Worm (Caenorhabditis elegans) whole organism, L3 larva: ENCODE results near the gene ZK666.11.
A peak's percentile ranks its signal among the peaks of the same experiment; 100 is the strongest.

Source experiments
- R02D3.7 ChIP-seq: fragments of 150-350 bp; optimal IDR thresholded peaks from 2 replicates; lab custom pipeline; 2014; ENCODE audit warnings: missing biosample characterization, missing genetic modification characterization
- ZK546.5 ChIP-seq: sonication (generic microtip); optimal IDR thresholded peaks from 2 replicates; lab custom pipeline; 2017; ENCODE audit warnings: missing biosample characterization, missing genetic modification characterization
- ama-1 ChIP-seq: fragments of 150-350 bp; optimal IDR thresholded peaks from 2 replicates; lab custom pipeline; 2018
- ceh-16 ChIP-seq: sonication (generic microtip); optimal IDR thresholded peaks from 2 replicates; lab custom pipeline; 2017; ENCODE audit warnings: missing biosample characterization, missing genetic modification characterization
- daf-12 ChIP-seq: fragments of 150-350 bp; optimal IDR thresholded peaks from 2 replicates; lab custom pipeline; 2014; ENCODE audit warnings: missing biosample characterization, missing genetic modification reagents, missing genetic modification characterization
- elt-2 ChIP-seq: sonication (generic microtip); optimal IDR thresholded peaks from 2 replicates; lab custom pipeline; 2016; ENCODE audit warnings: missing genetic modification reagents, mild to moderate bottlenecking, missing genetic modification characterization, missing compliant biosample characterization
- elt-3 ChIP-seq, 3 experiments: fragments of 150-350 bp in 1 of 3; sonication (generic microtip) in 2 of 3; optimal IDR thresholded peaks; 2 replicates in 2 of 3; 4 replicates in 1 of 3; lab custom pipeline; 2014 to 2017; ENCODE audit warnings: missing biosample characterization in 3 of 3, missing genetic modification characterization in 3 of 3
- eor-1 ChIP-seq, 2 experiments: fragments of 150-350 bp; optimal IDR thresholded peaks; 2 replicates each; lab custom pipeline; 2014 to 2018; ENCODE audit warnings: missing biosample characterization in 2 of 2, missing genetic modification characterization in 2 of 2
- fkh-10 ChIP-seq: sonication (generic microtip); optimal IDR thresholded peaks from 2 replicates; lab custom pipeline; 2017; ENCODE audit warnings: missing biosample characterization, missing genetic modification reagents, missing genetic modification characterization
- fkh-2 ChIP-seq: fragments of 150-350 bp; optimal IDR thresholded peaks from 2 replicates; lab custom pipeline; 2014; ENCODE audit warnings: missing biosample characterization, missing genetic modification reagents, missing genetic modification characterization
- fos-1 ChIP-seq: fragments of 150-350 bp; optimal IDR thresholded peaks from 2 replicates; lab custom pipeline; 2014; ENCODE audit warnings: missing biosample characterization, missing genetic modification characterization
- hmg-11 ChIP-seq: sonication (generic microtip); optimal IDR thresholded peaks from 2 replicates; lab custom pipeline; 2016; ENCODE audit warnings: missing genetic modification characterization, missing compliant biosample characterization
- jun-1 ChIP-seq: fragments of 150-350 bp; optimal IDR thresholded peaks from 2 replicates; lab custom pipeline; 2014; ENCODE audit warnings: missing biosample characterization, missing genetic modification reagents, missing genetic modification characterization
- lin-15B ChIP-seq: fragments of 150-350 bp; optimal IDR thresholded peaks from 2 replicates; lab custom pipeline; 2014; ENCODE audit warnings: missing biosample characterization, missing genetic modification characterization
- lin-39 ChIP-seq: fragments of 150-350 bp; optimal IDR thresholded peaks from 2 replicates; lab custom pipeline; 2018; ENCODE audit warnings: missing biosample characterization, missing genetic modification reagents, missing genetic modification characterization
- lsy-12 ChIP-seq: sonication (generic microtip); optimal IDR thresholded peaks from 2 replicates; lab custom pipeline; 2016; ENCODE audit warnings: mild to moderate bottlenecking, missing genetic modification characterization, missing compliant biosample characterization
- mdl-1 ChIP-seq: fragments of 150-350 bp; optimal IDR thresholded peaks from 2 replicates; lab custom pipeline; 2014; ENCODE audit warnings: missing biosample characterization, missing genetic modification characterization
- nfya-1 ChIP-seq: sonication (generic microtip); optimal IDR thresholded peaks from 2 replicates; lab custom pipeline; 2017; ENCODE audit warnings: missing genetic modification characterization, mild to moderate bottlenecking, missing compliant biosample characterization, antibody characterized with exemption, moderate library complexity; ENCODE audit not compliant: insufficient read depth
- nhr-11 ChIP-seq: fragments of 150-350 bp; optimal IDR thresholded peaks from 2 replicates; lab custom pipeline; 2014; ENCODE audit warnings: missing biosample characterization, missing genetic modification characterization
- nhr-23 ChIP-seq: fragments of 150-350 bp; optimal IDR thresholded peaks from 2 replicates; lab custom pipeline; 2014; ENCODE audit warnings: missing biosample characterization, missing genetic modification reagents, missing genetic modification characterization
- nhr-237 ChIP-seq: fragments of 150-350 bp; optimal IDR thresholded peaks from 2 replicates; lab custom pipeline; 2014; ENCODE audit warnings: missing biosample characterization, missing genetic modification characterization
- nhr-43 ChIP-seq: sonication (generic microtip); optimal IDR thresholded peaks from 2 replicates; lab custom pipeline; 2016; ENCODE audit warnings: mild to moderate bottlenecking, missing genetic modification characterization, missing compliant biosample characterization; ENCODE audit not compliant: poor library complexity, severe bottlenecking
- nhr-67 ChIP-seq: fragments of 150-350 bp; optimal IDR thresholded peaks from 2 replicates; lab custom pipeline; 2014; ENCODE audit warnings: missing biosample characterization, missing genetic modification characterization
- nhr-76 ChIP-seq: fragments of 150-350 bp; sonication (generic microtip); optimal IDR thresholded peaks from 5 replicates; lab custom pipeline; 2014; ENCODE audit warnings: missing biosample characterization, missing genetic modification characterization
- nhr-77 ChIP-seq: fragments of 150-350 bp; optimal IDR thresholded peaks from 2 replicates; lab custom pipeline; 2014; ENCODE audit warnings: missing biosample characterization, missing genetic modification characterization
- pha-4 ChIP-seq: fragments of 150-350 bp; optimal IDR thresholded peaks from 2 replicates; lab custom pipeline; 2014; ENCODE audit warnings: missing biosample characterization, missing genetic modification reagents, missing genetic modification characterization
- pqm-1 ChIP-seq: fragments of 150-350 bp; optimal IDR thresholded peaks from 2 replicates; lab custom pipeline; 2017; ENCODE audit warnings: missing biosample characterization, missing genetic modification characterization, inconsistent platforms
- sea-2 ChIP-seq: fragments of 150-350 bp; sonication (generic microtip); optimal IDR thresholded peaks from 4 replicates; lab custom pipeline; 2014; ENCODE audit warnings: missing biosample characterization, missing genetic modification reagents, missing genetic modification characterization
- snpc-4 ChIP-seq: fragments of 150-350 bp; optimal IDR thresholded peaks from 2 replicates; lab custom pipeline; 2014; ENCODE audit warnings: missing biosample characterization, missing genetic modification characterization
- tbx-2 ChIP-seq: sonication (generic microtip); optimal IDR thresholded peaks from 2 replicates; lab custom pipeline; 2016; ENCODE audit warnings: mild to moderate bottlenecking, missing genetic modification characterization, missing compliant biosample characterization
- unc-39 ChIP-seq: sonication (generic microtip); optimal IDR thresholded peaks from 4 replicates; lab custom pipeline; 2017; ENCODE audit warnings: missing biosample characterization, missing genetic modification characterization
- unc-62 ChIP-seq: fragments of 150-350 bp; sonication (generic microtip); optimal IDR thresholded peaks from 4 replicates; lab custom pipeline; 2014; ENCODE audit warnings: missing biosample characterization, missing genetic modification reagents, missing genetic modification characterization
- zag-1 ChIP-seq: fragments of 150-350 bp; optimal IDR thresholded peaks from 2 replicates; lab custom pipeline; 2014; ENCODE audit warnings: missing biosample characterization, missing genetic modification characterization
- ztf-11 ChIP-seq: fragments of 150-350 bp; optimal IDR thresholded peaks from 2 replicates; lab custom pipeline; 2014; ENCODE audit warnings: missing biosample characterization, missing genetic modification characterization
- ztf-4 ChIP-seq: fragments of 150-350 bp; optimal IDR thresholded peaks from 2 replicates; lab custom pipeline; 2014; ENCODE audit warnings: missing biosample characterization, missing genetic modification characterization

Gene ZK666.11

DNA sequence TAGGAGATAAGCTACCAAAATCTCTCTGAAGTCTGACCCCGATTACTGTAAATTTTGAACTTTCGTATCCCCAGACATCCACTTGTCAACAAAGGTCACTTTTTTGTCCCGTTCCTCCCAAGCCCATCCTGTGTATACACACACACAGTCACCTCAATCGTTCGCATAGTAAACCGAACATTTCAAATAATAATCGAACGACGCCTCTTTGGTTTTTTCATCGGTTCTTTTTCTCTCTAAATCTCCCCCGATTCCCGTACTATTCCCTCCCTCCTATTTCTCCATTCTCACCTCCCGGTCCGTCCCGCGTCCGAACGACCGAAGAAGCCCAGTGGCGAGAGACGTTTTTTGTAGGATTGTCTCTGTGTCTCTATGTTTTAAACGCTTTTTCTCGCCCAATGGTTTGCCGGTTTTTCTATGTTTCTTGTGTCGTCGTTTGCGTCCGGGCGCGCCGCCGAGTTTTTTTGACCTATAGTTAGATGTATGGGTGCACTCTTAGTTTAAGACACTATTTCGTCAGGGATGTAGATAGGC is 47.0 kb downstream of the ZK666.11 start:
- TF ChIP-seq jun-1 (no peak), lsy-12 (tag; lab: Kevin White, UChicago) (no peak), fkh-2 (tag; lab: Kevin White, UChicago) (no peak), fkh-10 (GFP tag; lab: Kevin White, UChicago) (no peak), nhr-43 (no peak), pqm-1 (tag; lab: Kevin White, UChicago) (no peak), elt-3 (tag; optimal IDR thresholded peaks at IDR 0.05; lab: Kevin White, UChicago) (no peak), nhr-237 (tag; lab: Kevin White, UChicago) (no peak), pha-4 (tag; lab: Kevin White, UChicago) (peak; percentile 89), nhr-11 (tag; lab: Kevin White, UChicago) (no peak), tbx-2 (tag; lab: Kevin White, UChicago) (peak; percentile 29), lin-15B (tag; lab: Kevin White, UChicago) (no peak), ztf-11 (no peak), unc-39 (tag; lab: Kevin White, UChicago) (no peak), daf-12 (tag; lab: Kevin White, UChicago) (no peak), fos-1 (tag; lab: Kevin White, UChicago) (no peak), lin-39 (no peak), hmg-11 (peak; percentile 56), snpc-4 (no peak)

DNA sequence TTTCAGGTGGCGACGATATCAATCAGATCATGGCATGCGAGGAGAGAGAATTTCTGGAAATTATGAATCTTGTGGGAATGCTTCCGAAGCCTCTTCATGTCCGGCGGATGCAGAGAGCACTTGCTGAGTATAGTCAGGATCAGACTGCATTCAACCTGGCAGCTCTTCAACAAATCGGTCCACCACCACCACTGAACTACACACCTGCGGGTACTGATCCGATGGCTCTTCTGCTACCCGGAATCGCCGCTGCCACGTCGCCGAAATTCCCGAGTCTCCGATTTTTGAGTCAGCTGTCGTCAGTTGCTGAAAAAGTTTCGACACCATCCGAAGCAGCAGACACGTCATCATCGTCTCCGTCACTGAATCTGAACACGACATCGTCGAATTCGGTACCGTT is 48.6 kb downstream of the ZK666.11 start:
- no peak for TF ChIP-seq fkh-2 (tag; lab: Kevin White, UChicago)
- no peak for TF ChIP-seq mdl-1 (tag; lab: Kevin White, UChicago)
- TF ChIP-seq nfya-1, result no peak
- TF ChIP-seq zag-1 (tag; lab: Kevin White, UChicago), result no peak
- TF ChIP-seq sea-2 (GFP tag; lab: Kevin White, UChicago), result no peak
- no peak for TF ChIP-seq ama-1
- no peak for TF ChIP-seq unc-62 (GFP tag; lab: Kevin White, UChicago)
- TF ChIP-seq jun-1, result no peak

DNA sequence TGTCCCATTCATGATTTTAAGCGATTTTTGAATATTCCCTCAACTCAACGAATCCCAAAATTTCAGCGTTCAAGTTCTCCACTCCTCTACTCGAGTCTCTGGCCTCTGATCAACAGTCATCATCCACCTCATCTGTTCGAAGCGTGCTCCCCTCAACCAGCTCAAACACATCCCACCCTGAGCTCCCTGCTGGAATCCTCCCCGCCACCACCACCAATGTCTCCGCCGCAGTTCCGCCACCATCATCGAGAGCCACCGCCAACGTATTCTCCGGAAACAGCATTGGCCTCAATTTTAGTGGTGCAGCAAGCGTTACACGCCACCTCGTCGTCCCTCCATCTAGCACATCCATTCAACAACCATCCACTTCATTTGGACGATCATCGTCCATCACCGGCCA is 49.3 kb downstream of the ZK666.11 start:
- TF ChIP-seq nhr-23 (tag; lab: Kevin White, UChicago) (no peak), nhr-77 (tag; lab: Kevin White, UChicago) (no peak), ZK546.5 (no peak), jun-1 (no peak), R02D3.7 (tag; lab: Kevin White, UChicago) (no peak), lin-39 (no peak), lsy-12 (tag; lab: Kevin White, UChicago) (no peak), fos-1 (tag; lab: Kevin White, UChicago) (no peak), ceh-16 (tag; lab: Kevin White, UChicago) (no peak), eor-1 (tag; optimal IDR thresholded peaks at IDR 0.05; lab: Kevin White, UChicago) (no peak), ztf-4 (no peak), elt-2 (tag; lab: Kevin White, UChicago) (no peak)

DNA sequence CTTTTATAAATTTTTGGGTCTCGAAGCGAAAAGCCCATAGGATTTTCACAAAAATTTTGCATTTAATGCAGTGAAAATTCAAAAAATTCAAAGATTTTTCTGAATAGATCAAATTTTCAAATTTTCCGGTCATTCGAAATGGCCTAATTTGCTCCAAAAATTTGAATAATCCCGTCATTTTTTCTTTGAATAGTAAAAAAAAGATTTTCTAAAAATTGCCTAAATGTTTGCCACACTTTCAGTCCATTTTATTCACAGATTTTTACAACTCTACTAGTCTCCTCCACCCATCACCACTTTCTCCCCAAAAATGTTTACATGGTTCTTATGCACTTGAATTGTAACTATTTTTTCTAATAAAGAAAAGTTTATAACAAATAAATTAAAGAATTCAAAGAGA is 51.7 kb downstream of the ZK666.11 start:
- TF ChIP-seq fos-1 (tag; lab: Kevin White, UChicago), result no peak
- no peak for TF ChIP-seq nhr-76
- no peak for TF ChIP-seq nhr-67 (tag; lab: Kevin White, UChicago)
